Fruit fly (Drosophila melanogaster): ENCODE data around the gene bou.

bou gene

DNA sequence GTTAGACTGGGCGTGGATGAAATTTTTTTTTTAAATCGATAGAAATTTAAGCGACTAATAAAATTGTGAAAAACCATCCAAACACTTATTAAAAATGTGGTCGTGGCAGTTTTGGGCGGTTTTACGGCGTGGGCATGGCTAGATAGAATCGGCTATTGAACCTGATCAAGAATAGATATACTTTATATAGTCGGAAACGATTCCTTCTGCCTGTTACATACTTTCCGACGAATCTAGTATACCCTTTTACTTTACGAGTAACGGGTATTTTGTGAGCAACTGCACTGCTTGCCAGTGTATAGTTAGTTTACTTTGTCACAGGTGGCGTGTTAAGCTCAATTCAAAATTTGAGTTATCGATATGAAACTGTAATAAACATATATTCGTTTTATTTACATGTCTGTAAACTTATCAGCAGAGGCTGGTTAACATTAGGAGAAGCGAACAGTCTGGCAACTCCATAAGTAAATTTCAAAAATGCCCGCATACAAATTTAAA lies 28.7 kb downstream of the bou start (continued):
- TF ChIP-seq nau (GFP tag; optimal IDR thresholded peaks at IDR 0.05): no peak
- peak; percentile 93 for TF ChIP-seq sens (GFP tag)
- no peak for TF ChIP-seq inv (GFP tag; IDR thresholded peaks at IDR 0.05; ENCODE audit: partially characterized antibody)
- TF ChIP-seq jumu (GFP tag; optimal IDR thresholded peaks at IDR 0.05): peak; percentile 40
- TF ChIP-seq Gug (GFP tag; IDR thresholded peaks at IDR 0.05): peak; percentile 39; the same call in 1 of the 4 replicates
- TF ChIP-seq esg (GFP tag; conservative IDR thresholded peaks at IDR 0.05): peak; percentile 55
- TF ChIP-seq CG1647 (GFP tag; optimal IDR thresholded peaks at IDR 0.05): no peak
- no peak for TF ChIP-seq odd (GFP tag; optimal IDR thresholded peaks at IDR 0.05)
- TF ChIP-seq CG16815 (GFP tag; optimal IDR thresholded peaks at IDR 0.05): no peak
- no peak for TF ChIP-seq pb (GFP tag; optimal IDR thresholded peaks at IDR 0.05)
- peak; percentile 20 for TF ChIP-seq Dip3 (GFP tag; optimal IDR thresholded peaks at IDR 0.05)
- peak; percentile 64 to 68 for TF ChIP-seq Pdp1 (GFP tag; optimal IDR thresholded peaks at IDR 0.05)
- TF ChIP-seq ara (GFP tag; IDR thresholded peaks at IDR 0.05): no peak; the same call in none of the 2 replicates
- peak; percentile 86 for TF ChIP-seq row (GFP tag; IDR thresholded peaks at IDR 0.05)
- no peak for TF ChIP-seq Lpt (GFP tag; optimal IDR thresholded peaks at IDR 0.05)
- no peak for TF ChIP-seq CG16779 (GFP tag; IDR thresholded peaks at IDR 0.05)
- peak; percentile 38 for TF ChIP-seq CG18262 (tag; optimal IDR thresholded peaks at IDR 0.05)
- TF ChIP-seq CG9797 (GFP tag; optimal IDR thresholded peaks at IDR 0.05): no peak
- peak; percentile 52 for TF ChIP-seq CG30403 (GFP tag; optimal IDR thresholded peaks at IDR 0.05)
- no peak for TF ChIP-seq nerfin-1 (tag; optimal IDR thresholded peaks at IDR 0.05)
- no peak for TF ChIP-seq CG6654 (GFP tag; optimal IDR thresholded peaks at IDR 0.05)
- peak; percentile 52; the same call in 2 of the 3 replicates for TF ChIP-seq zen2 (GFP tag; IDR thresholded peaks at IDR 0.05; ENCODE audit: partially characterized antibody)
- no peak for TF ChIP-seq CG4854 (GFP tag; optimal IDR thresholded peaks at IDR 0.05)
- TF ChIP-seq danr (GFP tag; IDR thresholded peaks at IDR 0.05): no peak
- TF ChIP-seq CG15073 (GFP tag; optimal IDR thresholded peaks at IDR 0.05): no peak
- TF ChIP-seq sna (GFP tag; IDR thresholded peaks at IDR 0.05; ENCODE audit: partially characterized antibody): peak; percentile 45; the same call in 1 of the 2 replicates
- TF ChIP-seq CG30020 (tag; optimal IDR thresholded peaks at IDR 0.05): peak; percentile 15
- TF ChIP-seq CG1233 (GFP tag; optimal IDR thresholded peaks at IDR 0.05): peak; percentile 18
- TF ChIP-seq ind (GFP tag; optimal IDR thresholded peaks at IDR 0.05): no peak
- TF ChIP-seq al (GFP tag; IDR thresholded peaks at IDR 0.05): peak; percentile 15; the same call in 1 of the 2 replicates
- no peak for TF ChIP-seq CG3995 (GFP tag; optimal IDR thresholded peaks at IDR 0.05)
- TF ChIP-seq CG8281 (tag; optimal IDR thresholded peaks at IDR 0.05): no peak
- TF ChIP-seq Fer3 (tag; optimal IDR thresholded peaks at IDR 0.05): peak; percentile 14
- TF ChIP-seq Poxn (GFP tag; IDR thresholded peaks at IDR 0.05): no peak
- TF ChIP-seq ttk (GFP tag; IDR thresholded peaks at IDR 0.05): no peak
- TF ChIP-seq nom (GFP tag; optimal IDR thresholded peaks at IDR 0.05): no peak
- TF ChIP-seq ham (GFP tag; IDR thresholded peaks at IDR 0.05): no peak
- TF ChIP-seq CG12659 (GFP tag; optimal IDR thresholded peaks at IDR 0.05): peak; percentile 70
- TF ChIP-seq CG43689 (GFP tag; IDR thresholded peaks at IDR 0.05): 0 out of 2 replicates have a peak, but pooled peaks have one; percentile 7
- peak; percentile 56; the same call in 2 of the 3 replicates for TF ChIP-seq CG14860 (GFP tag; IDR thresholded peaks at IDR 0.05; ENCODE audit: partially characterized antibody)
- TF ChIP-seq hkb (optimal IDR thresholded peaks at IDR 0.05): no peak
- peak; percentile 74 for TF ChIP-seq hkb (GFP tag; IDR thresholded peaks at IDR 0.05)
- TF ChIP-seq gt (GFP tag; IDR thresholded peaks at IDR 0.05): no peak
- TF ChIP-seq H15 (GFP tag; IDR thresholded peaks at IDR 0.05): 0 out of 3 replicates have a peak, but pooled peaks have one; percentile 8
- TF ChIP-seq Jarid2 (GFP tag; optimal IDR thresholded peaks at IDR 0.05): no peak
- no peak for TF ChIP-seq CG8359 (GFP tag; optimal IDR thresholded peaks at IDR 0.05; ENCODE audit: borderline replicate concordance)
- TF ChIP-seq CG2875 (GFP tag; optimal IDR thresholded peaks at IDR 0.05): peak; percentile 28
- TF ChIP-seq CG10147 (GFP tag; optimal IDR thresholded peaks at IDR 0.05): no peak
- no peak for TF ChIP-seq ac (GFP tag; optimal IDR thresholded peaks at IDR 0.05)
- TF ChIP-seq CG9876 (GFP tag; optimal IDR thresholded peaks at IDR 0.05): no peak
- no peak for TF ChIP-seq CG13296 (GFP tag; optimal IDR thresholded peaks at IDR 0.05)
